Worm (Caenorhabditis elegans) whole organism, young adult: ENCODE results near the gene ZC132.9.
"Not testable (repeated sequence)": the region's sequence is repeated elsewhere in the genome, so short reads cannot be mapped to it uniquely, and the experiment has no call there.

Experiments
- B0261.1 ChIP-seq: sonication (generic microtip); optimal IDR thresholded peaks from 2 replicates; lab custom pipeline; 2016; ENCODE audit warnings: mild to moderate bottlenecking, missing genetic modification characterization, moderate library complexity, missing compliant biosample characterization
- F23B12.7 ChIP-seq: sonication (generic microtip); optimal IDR thresholded peaks from 2 replicates; lab custom pipeline; 2017; ENCODE audit warnings: missing genetic modification characterization, mild to moderate bottlenecking, missing compliant biosample characterization, antibody characterized with exemption, moderate library complexity; ENCODE audit not compliant: insufficient read depth
- F55B11.4 ChIP-seq: sonication (generic microtip); optimal IDR thresholded peaks from 2 replicates; lab custom pipeline; 2016; ENCODE audit warnings: missing compliant biosample characterization, missing genetic modification characterization, borderline replicate concordance; ENCODE audit not compliant: insufficient read depth
- Y79H2A.3 ChIP-seq: fragments of 200-800 bp; sonication (Bioruptor generic); conservative IDR thresholded peaks from 2 replicates; pipeline ENCODE4 v1.3.6; 2022; ENCODE audit warnings: missing genetic modification reagents, missing genetic modification characterization, missing compliant biosample characterization
- egl-18 ChIP-seq: fragments of 200-800 bp; sonication (Bioruptor generic); IDR thresholded peaks from 2 replicates; pipeline ENCODE4 v1.3.6; 2022; ENCODE audit warnings: missing genetic modification reagents, missing genetic modification characterization, missing compliant biosample characterization
- him-1 ChIP-seq: sonication (generic microtip); optimal IDR thresholded peaks from 2 replicates; lab custom pipeline; 2016; ENCODE audit warnings: missing genotype, missing genetic modification reagents, missing genetic modification characterization, missing compliant biosample characterization
- lin-35 ChIP-seq, 3 experiments: fragments of 150-350 bp in 2 of 3; sonication (generic microtip) in 1 of 3; optimal IDR thresholded peaks; 2 replicates each; lab custom pipeline; 2014 to 2018; ENCODE audit warnings: missing biosample characterization in 3 of 3, missing genetic modification characterization in 3 of 3, missing genetic modification reagents in 3 of 3
- nfya-1 ChIP-seq: sonication (generic microtip); optimal IDR thresholded peaks from 2 replicates; lab custom pipeline; 2017; ENCODE audit warnings: antibody characterized with exemption, missing compliant biosample characterization, missing genetic modification characterization, borderline replicate concordance; ENCODE audit not compliant: insufficient read depth
- pha-4 ChIP-seq: fragments of 150-350 bp; sonication (generic microtip); optimal IDR thresholded peaks from 2 replicates; lab custom pipeline; 2014; ENCODE audit warnings: missing biosample characterization, missing genetic modification reagents, missing genetic modification characterization
- snpc-4 ChIP-seq, 5 experiments: fragments of 150-350 bp in 1 of 5; sonication (generic microtip) in 4 of 5; optimal IDR thresholded peaks; 2 replicates each; lab custom pipeline; 2014 to 2018; ENCODE audit warnings: missing genetic modification characterization in 5 of 5, missing biosample characterization in 3 of 5, antibody characterized with exemption in 2 of 5, mild to moderate bottlenecking in 2 of 5, missing compliant biosample characterization in 2 of 5, missing genotype in 2 of 5, moderate library complexity in 2 of 5, missing genetic modification reagents in 1 of 5
- tbp1 ChIP-seq: fragments of 200-800 bp; sonication (Bioruptor generic); optimal IDR thresholded peaks from 2 replicates; lab custom pipeline; 2018; ENCODE audit warnings: mild to moderate bottlenecking, missing genetic modification characterization, missing compliant biosample characterization
- unc-130 ChIP-seq: sonication (generic microtip); optimal IDR thresholded peaks from 2 replicates; lab custom pipeline; 2016; ENCODE audit warnings: missing genetic modification reagents, missing genetic modification characterization, missing compliant biosample characterization
- unc-62 ChIP-seq: fragments of 150-350 bp; optimal IDR thresholded peaks from 2 replicates; lab custom pipeline; 2014; ENCODE audit warnings: missing biosample characterization, missing genetic modification reagents, missing genetic modification characterization
- zim-3 ChIP-seq: sonication (generic microtip); optimal IDR thresholded peaks from 2 replicates; lab custom pipeline; 2017; ENCODE audit warnings: mild to moderate bottlenecking, missing genetic modification characterization, moderate library complexity, missing compliant biosample characterization

DNA sequence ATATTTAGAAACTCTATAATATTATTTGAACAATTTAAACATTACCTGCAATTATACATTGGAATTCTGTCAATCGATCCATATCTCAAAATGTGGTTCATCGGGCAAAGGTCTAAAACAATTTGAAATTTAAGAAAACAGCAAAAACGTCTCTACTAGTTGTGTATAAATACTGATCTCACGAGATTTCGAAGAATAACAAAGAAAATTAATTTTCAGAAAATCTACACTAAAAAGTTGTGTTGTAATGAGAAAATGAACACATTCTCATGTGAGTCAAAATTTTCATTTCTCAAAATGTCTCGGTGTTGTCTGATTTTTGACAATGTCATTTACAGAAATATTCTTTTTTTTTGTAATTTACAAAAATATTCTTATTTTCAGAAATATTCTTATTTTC lies 51.6 kb downstream of the ZC132.9 start, which contains the start of gene srt-36:
- not testable (repeated sequence) for TF ChIP-seq pha-4 (tag; lab: Kevin White, UChicago); zim-3 (tag; lab: Kevin White, UChicago); Y79H2A.3 (GFP tag; lab: Robert Waterston, UW); B0261.1 (tag; lab: Kevin White, UChicago); F23B12.7 (tag; lab: Kevin White, UChicago); unc-62 (GFP tag; lab: Kevin White, UChicago); F55B11.4 (tag; lab: Kevin White, UChicago); lin-35 (GFP tag; optimal IDR thresholded peaks at IDR 0.05; lab: Kevin White, UChicago); egl-18 (GFP tag; lab: Robert Waterston, UW); nfya-1 (tag; lab: Kevin White, UChicago); tbp1; him-1; unc-130 (GFP tag; lab: Kevin White, UChicago); snpc-4 (GFP tag; optimal IDR thresholded peaks at IDR 0.05; lab: Kevin White, UChicago); snpc-4 (tag; optimal IDR thresholded peaks at IDR 0.05; lab: Kevin White, UChicago)
